Worm (Caenorhabditis elegans) whole organism, late embryonic: Measurements from ENCODE around the gene Y46G5A.8.
A peak's percentile ranks its signal among the peaks of the same experiment; 100 is the strongest.

Source experiments
- K09A11.1 ChIP-seq: sonication (generic microtip); optimal IDR thresholded peaks from 2 replicates; lab custom pipeline; 2017; ENCODE audit warnings: antibody characterized with exemption, mild to moderate bottlenecking, missing genetic modification characterization, missing compliant biosample characterization; ENCODE audit not compliant: insufficient read depth
- ahr-1 ChIP-seq: sonication (generic microtip); optimal IDR thresholded peaks from 2 replicates; lab custom pipeline; 2016; ENCODE audit warnings: missing genetic modification characterization, missing compliant biosample characterization
- ceh-18 ChIP-seq: sonication (generic microtip); optimal IDR thresholded peaks from 2 replicates; lab custom pipeline; 2016; ENCODE audit warnings: missing genetic modification characterization, missing compliant biosample characterization
- ceh-19 ChIP-seq: fragments of 200-800 bp; sonication (Bioruptor generic); optimal IDR thresholded peaks from 2 replicates; lab custom pipeline; 2018; ENCODE audit warnings: mild to moderate bottlenecking, missing genetic modification characterization, missing compliant biosample characterization
- ceh-2 ChIP-seq: sonication (generic microtip); optimal IDR thresholded peaks from 2 replicates; lab custom pipeline; 2016; ENCODE audit warnings: missing genotype, missing genetic modification characterization, missing compliant biosample characterization
- ceh-22 ChIP-seq: sonication (generic microtip); optimal IDR thresholded peaks from 2 replicates; lab custom pipeline; 2017; ENCODE audit warnings: missing biosample characterization, missing genetic modification characterization
- ceh-24 ChIP-seq: sonication (generic microtip); optimal IDR thresholded peaks from 2 replicates; lab custom pipeline; 2016; ENCODE audit warnings: mild to moderate bottlenecking, missing genetic modification characterization, missing compliant biosample characterization
- ceh-31 ChIP-seq: sonication (generic microtip); optimal IDR thresholded peaks from 2 replicates; lab custom pipeline; 2016; ENCODE audit warnings: missing genetic modification characterization, missing compliant biosample characterization
- ceh-45 ChIP-seq: fragments of 200-800 bp; sonication (Bioruptor generic); IDR thresholded peaks from 2 replicates; pipeline ENCODE4 v1.3.6; 2022; ENCODE audit warnings: missing genetic modification reagents, missing genetic modification characterization, missing compliant biosample characterization
- ceh-48 ChIP-seq: sonication (generic microtip); optimal IDR thresholded peaks from 2 replicates; lab custom pipeline; 2016; ENCODE audit warnings: missing genetic modification characterization, inconsistent platforms, missing compliant biosample characterization
- ceh-9 ChIP-seq: sonication (generic microtip); optimal IDR thresholded peaks from 2 replicates; lab custom pipeline; 2016; ENCODE audit warnings: mild to moderate bottlenecking, missing genetic modification characterization, inconsistent platforms, missing compliant biosample characterization
- dmd-4 ChIP-seq: sonication (generic microtip); optimal IDR thresholded peaks from 2 replicates; lab custom pipeline; 2016; ENCODE audit warnings: borderline replicate concordance, missing genetic modification characterization, missing compliant biosample characterization
- dve-1 ChIP-seq: sonication (generic microtip); optimal IDR thresholded peaks from 2 replicates; lab custom pipeline; 2017; ENCODE audit warnings: antibody characterized with exemption, mild to moderate bottlenecking, missing genetic modification characterization, missing compliant biosample characterization
- ets-4 ChIP-seq: sonication (generic microtip); optimal IDR thresholded peaks from 2 replicates; lab custom pipeline; 2016; ENCODE audit warnings: missing genetic modification characterization, missing compliant biosample characterization
- eyg-1 ChIP-seq: sonication (generic microtip); optimal IDR thresholded peaks from 2 replicates; lab custom pipeline; 2016; ENCODE audit warnings: missing genotype, missing genetic modification characterization, missing compliant biosample characterization
- fax-1 ChIP-seq: sonication (generic microtip); optimal IDR thresholded peaks from 2 replicates; lab custom pipeline; 2016; ENCODE audit warnings: missing genotype, missing genetic modification characterization, missing compliant biosample characterization
- fkh-10 ChIP-seq: fragments of 150-350 bp; optimal IDR thresholded peaks from 2 replicates; lab custom pipeline; 2014; ENCODE audit warnings: missing biosample characterization, missing genetic modification reagents, missing genetic modification characterization
- gmeb-2 ChIP-seq: sonication (generic microtip); optimal IDR thresholded peaks from 2 replicates; lab custom pipeline; 2016; ENCODE audit warnings: missing genetic modification characterization, inconsistent platforms, missing compliant biosample characterization
- hlh-13 ChIP-seq: fragments of 200-800 bp; sonication (Bioruptor generic); optimal IDR thresholded peaks from 2 replicates; lab custom pipeline; 2018; ENCODE audit warnings: mild to moderate bottlenecking, missing genetic modification characterization, missing compliant biosample characterization
- hlh-15 ChIP-seq: sonication (generic microtip); optimal IDR thresholded peaks from 2 replicates; lab custom pipeline; 2016; ENCODE audit warnings: missing genetic modification characterization, missing compliant biosample characterization
- hlh-6 ChIP-seq: sonication (generic microtip); optimal IDR thresholded peaks from 2 replicates; lab custom pipeline; 2016; ENCODE audit warnings: missing genotype, missing genetic modification characterization, missing compliant biosample characterization
- hlh-8 ChIP-seq: sonication (generic microtip); optimal IDR thresholded peaks from 2 replicates; lab custom pipeline; 2016; ENCODE audit warnings: missing genotype, missing genetic modification characterization, missing compliant biosample characterization
- lin-11 ChIP-seq: fragments of 200-800 bp; sonication (Bioruptor generic); optimal IDR thresholded peaks from 2 replicates; lab custom pipeline; 2018; ENCODE audit warnings: mild to moderate bottlenecking, missing genetic modification characterization, missing compliant biosample characterization
- madf-2 ChIP-seq: sonication (generic microtip); optimal IDR thresholded peaks from 2 replicates; lab custom pipeline; 2017; ENCODE audit warnings: missing genetic modification characterization, missing compliant biosample characterization
- mec-3 ChIP-seq: sonication (generic microtip); optimal IDR thresholded peaks from 2 replicates; lab custom pipeline; 2016; ENCODE audit warnings: borderline replicate concordance, missing genetic modification characterization, missing compliant biosample characterization
- nfya-1 ChIP-seq: sonication (generic microtip); optimal IDR thresholded peaks from 2 replicates; lab custom pipeline; 2017; ENCODE audit warnings: missing genetic modification characterization, mild to moderate bottlenecking, missing compliant biosample characterization, antibody characterized with exemption, moderate library complexity
- npax-4 ChIP-seq: sonication (generic microtip); optimal IDR thresholded peaks from 2 replicates; lab custom pipeline; 2016; ENCODE audit warnings: missing genetic modification characterization, missing compliant biosample characterization
- pat-9 ChIP-seq: fragments of 200-800 bp; sonication (Bioruptor generic); optimal IDR thresholded peaks from 2 replicates; lab custom pipeline; 2018; ENCODE audit warnings: mild to moderate bottlenecking, missing genetic modification characterization, moderate library complexity, missing compliant biosample characterization
- pha-4 ChIP-seq: fragments of 150-350 bp; optimal IDR thresholded peaks from 2 replicates; lab custom pipeline; 2018; ENCODE audit warnings: missing biosample characterization, missing genetic modification reagents, missing genetic modification characterization
- ref-2 ChIP-seq: sonication (generic microtip); optimal IDR thresholded peaks from 2 replicates; lab custom pipeline; 2016; ENCODE audit warnings: missing genetic modification characterization, missing compliant biosample characterization
- rnt-1 ChIP-seq: sonication (generic microtip); optimal IDR thresholded peaks from 2 replicates; lab custom pipeline; 2016; ENCODE audit warnings: missing genetic modification characterization, missing compliant biosample characterization
- sdc-2 ChIP-seq: sonication (generic microtip); optimal IDR thresholded peaks from 2 replicates; lab custom pipeline; 2016; ENCODE audit warnings: missing genotype, missing genetic modification characterization, missing compliant biosample characterization
- sox-2 ChIP-seq: fragments of 200-800 bp; sonication (Bioruptor generic); IDR thresholded peaks from 2 replicates; pipeline ENCODE4 v1.3.6; 2022; ENCODE audit warnings: missing genetic modification reagents, missing genetic modification characterization, missing compliant biosample characterization
- syd-9 ChIP-seq: sonication (generic microtip); optimal IDR thresholded peaks from 2 replicates; lab custom pipeline; 2016; ENCODE audit warnings: mild to moderate bottlenecking, missing genetic modification characterization, moderate library complexity, missing compliant biosample characterization
- tbx-7 ChIP-seq: sonication (generic microtip); optimal IDR thresholded peaks from 2 replicates; lab custom pipeline; 2016; ENCODE audit warnings: missing genotype, missing genetic modification characterization, missing compliant biosample characterization
- ttx-3 ChIP-seq: sonication (generic microtip); optimal IDR thresholded peaks from 2 replicates; lab custom pipeline; 2016; ENCODE audit warnings: missing genetic modification reagents, missing genetic modification characterization, missing compliant biosample characterization
- unc-42 ChIP-seq: sonication (generic microtip); optimal IDR thresholded peaks from 2 replicates; lab custom pipeline; 2016; ENCODE audit warnings: missing genotype, missing genetic modification characterization, missing compliant biosample characterization
- unc-86 ChIP-seq: sonication (generic microtip); optimal IDR thresholded peaks from 2 replicates; lab custom pipeline; 2016; ENCODE audit warnings: missing genetic modification characterization, missing compliant biosample characterization
- ztf-16 ChIP-seq: sonication (generic microtip); optimal IDR thresholded peaks from 2 replicates; lab custom pipeline; 2017; ENCODE audit warnings: missing genetic modification characterization, missing compliant biosample characterization

Y46G5A.8 gene

ce11 chrII:12799364-12799763, 43.2 kb downstream of the Y46G5A.8 start:
- TF ChIP-seq sdc-2 = no peak

ce11 chrII:12799927-12800522, 43.9 kb downstream of the Y46G5A.8 start:
- peak; percentile 24 for TF ChIP-seq rnt-1 (tag; lab: Kevin White, UChicago)
- TF ChIP-seq ets-4 (tag; lab: Kevin White, UChicago) = no peak
- TF ChIP-seq nfya-1 (tag; lab: Kevin White, UChicago) = peak; percentile 2

ce11 chrII:12805161-12805560, 49.0 kb downstream of the Y46G5A.8 start, which contains the start of the genes Y46G5A.18 and Y46G5A.47:
Gene Y46G5A.18 (minus strand): TSS chrII:12805261.
Gene Y46G5A.47 (minus strand): TSS chrII:12805306.
- no peak for TF ChIP-seq unc-86
- no peak for TF ChIP-seq hlh-13
- peak; percentile 64 for TF ChIP-seq ceh-48
- no peak for TF ChIP-seq ceh-22 (tag; lab: Kevin White, UChicago)
- TF ChIP-seq pha-4 (tag; lab: Kevin White, UChicago) = no peak

ce11 chrII:12805765-12806384, 49.7 kb downstream of the Y46G5A.8 start:
- TF ChIP-seq ceh-2 (tag; lab: Kevin White, UChicago) (no peak), npax-4 (tag; lab: Kevin White, UChicago) (no peak), ceh-19 (no peak), ttx-3 (no peak), ahr-1 (no peak), gmeb-2 (tag; lab: Kevin White, UChicago) (no peak), hlh-15 (tag; lab: Kevin White, UChicago) (no peak), ceh-45 (no peak), ceh-9 (tag; lab: Kevin White, UChicago) (no peak), tbx-7 (tag; lab: Kevin White, UChicago) (no peak), ceh-24 (tag; lab: Kevin White, UChicago) (no peak), K09A11.1 (no peak), ceh-18 (tag; lab: Kevin White, UChicago) (no peak), fax-1 (no peak), ceh-31 (tag; lab: Kevin White, UChicago) (peak; percentile 39), ztf-16 (no peak), pat-9 (tag; lab: Kevin White, UChicago) (no peak), mec-3 (tag; lab: Kevin White, UChicago) (no peak), madf-2 (no peak), dmd-4 (no peak), fkh-10 (GFP tag; lab: Kevin White, UChicago) (no peak), syd-9 (tag; lab: Kevin White, UChicago) (no peak), sox-2 (GFP tag; lab: Robert Waterston, UW) (peak; percentile 16; the same call in 1 of the 2 replicates), eyg-1 (tag; lab: Kevin White, UChicago) (no peak), ref-2 (peak; percentile 51), hlh-6 (tag; lab: Kevin White, UChicago) (peak; percentile 60), nfya-1 (tag; lab: Kevin White, UChicago) (peak; percentile 30), unc-42 (tag; lab: Kevin White, UChicago) (peak; percentile 10), hlh-8 (no peak), dve-1 (tag; lab: Kevin White, UChicago) (no peak), lin-11 (no peak)
